Worm (Caenorhabditis elegans) whole organism, midembryonic: Measurements from ENCODE around the gene nlp-48.

Experiments
- T22C8.4 ChIP-seq: fragments of 200-800 bp; sonication (Bioruptor generic); IDR thresholded peaks from 2 replicates; pipeline ENCODE4 v1.3.6; 2022; ENCODE audit warnings: missing genetic modification characterization, missing compliant biosample characterization
- cog-1 ChIP-seq: sonication (generic microtip); optimal IDR thresholded peaks from 2 replicates; lab custom pipeline; 2016; ENCODE audit warnings: missing genetic modification characterization, missing compliant biosample characterization
- flt-1 ChIP-seq: fragments of 200-800 bp; sonication (Bioruptor generic); IDR thresholded peaks from 2 replicates; pipeline ENCODE4 v1.3.6; 2022; ENCODE audit warnings: missing genetic modification characterization, missing compliant biosample characterization
- klf-2 ChIP-seq: fragments of 200-800 bp; sonication (Bioruptor generic); conservative IDR thresholded peaks from 2 replicates; pipeline ENCODE4 v1.3.6; 2022; ENCODE audit warnings: missing genetic modification reagents, missing genetic modification characterization, missing compliant biosample characterization
- med-1 ChIP-seq: sonication (generic microtip); optimal IDR thresholded peaks from 2 replicates; lab custom pipeline; 2017; ENCODE audit warnings: missing genetic modification characterization, mild to moderate bottlenecking, missing compliant biosample characterization, antibody characterized with exemption, missing genetic modification reagents; ENCODE audit not compliant: insufficient read depth
- ref-1 ChIP-seq: fragments of 200-800 bp; sonication (Bioruptor generic); conservative IDR thresholded peaks from 2 replicates; pipeline ENCODE4 v1.3.6; 2022; ENCODE audit warnings: missing genetic modification reagents, missing genetic modification characterization, missing compliant biosample characterization
- tab-1 ChIP-seq: fragments of 200-800 bp; sonication (Bioruptor generic); IDR thresholded peaks from 2 replicates; pipeline ENCODE4 v1.3.6; 2022; ENCODE audit warnings: missing genetic modification characterization, missing compliant biosample characterization
- ztf-23 ChIP-seq: fragments of 200-800 bp; sonication (Bioruptor generic); IDR thresholded peaks from 2 replicates; pipeline ENCODE4 v1.3.6; 2022; ENCODE audit warnings: missing genetic modification reagents, missing genetic modification characterization, missing compliant biosample characterization
- ztf-29 ChIP-seq: fragments of 200-800 bp; sonication (Bioruptor generic); IDR thresholded peaks from 2 replicates; pipeline ENCODE4 v1.3.6; 2022; ENCODE audit warnings: missing genetic modification reagents, missing genetic modification characterization, missing compliant biosample characterization

nlp-48 gene

DNA sequence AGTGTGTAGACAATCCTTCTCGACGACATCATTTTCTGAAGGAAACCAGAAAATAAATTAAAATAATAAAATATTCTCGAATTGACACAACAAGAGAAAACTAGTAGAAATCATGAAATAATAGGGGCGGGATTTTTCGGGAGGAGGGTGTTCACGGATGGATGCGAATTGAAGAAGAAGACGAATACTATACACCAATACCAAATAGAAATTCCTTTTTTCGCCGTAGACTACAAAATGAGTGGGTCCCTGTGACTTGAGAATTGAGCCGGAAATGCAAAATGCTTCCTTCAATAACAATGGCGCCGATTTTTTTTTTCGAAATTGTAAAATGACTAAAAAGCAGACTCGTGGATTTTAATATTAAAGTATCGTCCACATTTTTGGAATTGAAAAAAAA lies at the start of gene nlp-48:
Gene nlp-48, minus strand, starts transcription at position 101 of the 400 bp plus-strand sequence.
- no peak for TF ChIP-seq flt-1 (GFP tag; lab: Robert Waterston, UW)
- TF ChIP-seq tab-1 (GFP tag; lab: Robert Waterston, UW): no peak
- TF ChIP-seq ztf-23 (GFP tag; lab: Robert Waterston, UW): no peak
- TF ChIP-seq ref-1 (GFP tag; lab: Robert Waterston, UW): no peak
- no peak for TF ChIP-seq med-1
- no peak for TF ChIP-seq ztf-29 (GFP tag; lab: Robert Waterston, UW)
- TF ChIP-seq cog-1 (tag; lab: Kevin White, UChicago): no peak
- no peak for TF ChIP-seq T22C8.4
- TF ChIP-seq klf-2: no peak

DNA sequence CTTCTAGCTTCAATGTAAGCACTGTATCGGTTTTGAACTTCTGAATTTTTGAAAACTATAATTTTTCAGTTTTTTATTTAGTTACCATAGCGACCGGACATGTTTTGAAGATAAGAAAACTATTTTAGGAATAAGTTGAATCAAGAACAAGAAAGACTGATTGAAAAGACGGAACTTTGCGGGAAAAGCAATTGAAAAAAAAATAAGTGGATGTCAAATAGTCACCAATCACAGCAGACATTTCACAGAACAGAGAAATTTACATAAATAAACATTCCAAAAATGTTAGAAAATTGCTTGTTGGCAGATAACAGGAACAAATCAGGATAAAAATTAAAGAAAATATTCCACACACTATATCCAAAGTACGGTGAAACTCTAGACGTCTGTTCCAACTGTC lies 48.9 kb upstream of the nlp-48 start, which contains the start of gene F54C8.6:
Gene F54C8.6, minus strand, starts transcription at position 101 of the 400 bp plus-strand sequence.
- TF ChIP-seq T22C8.4 (no peak), ref-1 (GFP tag; lab: Robert Waterston, UW) (no peak), ztf-29 (GFP tag; lab: Robert Waterston, UW) (no peak), cog-1 (tag; lab: Kevin White, UChicago) (no peak), klf-2 (no peak), ztf-23 (GFP tag; lab: Robert Waterston, UW) (no peak), med-1 (no peak), tab-1 (GFP tag; lab: Robert Waterston, UW) (no peak), flt-1 (GFP tag; lab: Robert Waterston, UW) (no peak)

DNA sequence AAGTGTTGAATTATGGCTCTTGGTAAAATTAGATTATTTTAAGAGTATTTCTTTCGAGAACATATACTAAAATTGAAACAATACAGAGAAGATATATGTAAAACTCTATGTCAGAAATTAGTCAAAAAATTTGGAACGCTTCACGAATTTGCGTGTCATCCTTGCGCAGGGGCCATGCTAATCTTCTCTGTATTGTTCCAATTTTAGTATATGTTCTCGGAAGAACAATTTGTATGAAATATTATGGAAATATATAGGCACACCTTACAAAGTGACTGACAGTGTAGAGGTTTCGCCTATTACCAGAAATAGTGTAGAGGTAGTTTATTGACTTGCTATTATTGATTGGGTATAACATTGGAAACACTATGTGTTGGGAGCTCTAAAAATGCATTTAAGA lies 46.7 kb upstream of the nlp-48 start:
- TF ChIP-seq flt-1 (GFP tag; lab: Robert Waterston, UW): peak; percentile 75; the same call in 1 of the 2 replicates

DNA sequence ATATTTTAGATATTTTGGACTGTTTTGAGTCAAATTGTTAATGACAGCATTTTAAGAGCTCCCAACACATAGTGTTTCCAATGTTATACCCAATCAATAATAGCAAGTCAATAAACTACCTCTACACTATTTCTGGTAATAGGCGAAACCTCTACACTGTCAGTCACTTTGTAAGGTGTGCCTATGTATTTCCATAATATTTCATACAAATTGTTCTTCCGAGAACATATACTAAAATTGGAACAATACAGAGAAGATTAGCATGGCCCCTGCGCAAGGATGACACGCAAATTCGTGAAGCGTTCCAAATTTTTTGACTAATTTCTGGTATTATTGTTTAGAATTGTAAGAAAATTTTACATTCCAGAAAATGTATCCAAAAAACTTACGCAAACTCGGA lies 44.8 kb upstream of the nlp-48 start:
- TF ChIP-seq flt-1 (GFP tag; lab: Robert Waterston, UW): 0 out of 2 replicates have a peak, but pooled peaks have one; percentile 15

DNA sequence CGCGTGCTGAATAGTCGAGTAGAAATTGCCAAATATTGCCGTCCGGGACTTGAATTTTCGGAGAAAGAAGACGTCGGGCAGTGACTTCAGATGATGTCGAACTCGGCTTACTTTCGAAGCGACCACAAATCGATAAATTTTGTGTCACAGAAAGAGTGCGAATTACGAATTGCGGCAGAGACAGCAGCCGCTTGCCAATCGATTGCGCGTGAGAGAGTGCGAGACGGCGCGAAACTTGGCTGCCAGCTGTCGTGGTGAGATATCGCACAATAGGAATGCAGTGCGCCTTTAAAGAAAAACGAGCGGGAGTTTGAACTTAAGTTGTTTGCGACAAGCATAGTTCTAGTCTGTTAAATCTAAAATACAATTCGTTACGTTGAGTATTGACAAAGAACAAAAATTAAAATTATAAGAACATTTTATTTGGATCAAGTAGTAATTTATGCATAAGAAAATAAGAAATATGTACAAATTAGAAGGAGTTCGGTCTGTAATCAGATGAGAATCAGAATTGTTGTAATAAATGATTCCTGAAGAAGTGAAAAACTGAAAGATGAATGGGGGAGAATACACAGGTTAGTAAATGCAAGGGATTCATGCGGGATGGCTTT lies 42.6 kb upstream of the nlp-48 start, which contains the start of gene pir-2:
Gene pir-2, minus strand, starts transcription at position 218 of the 611 bp plus-strand sequence.
- peak; percentile 76 for TF ChIP-seq ztf-23 (GFP tag; lab: Robert Waterston, UW)
- TF ChIP-seq ztf-29 (GFP tag; lab: Robert Waterston, UW): no peak
- peak; percentile 25 for TF ChIP-seq cog-1 (tag; lab: Kevin White, UChicago)
- no peak for TF ChIP-seq ref-1 (GFP tag; lab: Robert Waterston, UW)
- peak; percentile 13; the same call in 1 of the 2 replicates for TF ChIP-seq tab-1 (GFP tag; lab: Robert Waterston, UW)
- TF ChIP-seq klf-2: no peak
- peak; percentile 98 for TF ChIP-seq T22C8.4
- TF ChIP-seq med-1: no peak
- no peak for TF ChIP-seq flt-1 (GFP tag; lab: Robert Waterston, UW)

DNA sequence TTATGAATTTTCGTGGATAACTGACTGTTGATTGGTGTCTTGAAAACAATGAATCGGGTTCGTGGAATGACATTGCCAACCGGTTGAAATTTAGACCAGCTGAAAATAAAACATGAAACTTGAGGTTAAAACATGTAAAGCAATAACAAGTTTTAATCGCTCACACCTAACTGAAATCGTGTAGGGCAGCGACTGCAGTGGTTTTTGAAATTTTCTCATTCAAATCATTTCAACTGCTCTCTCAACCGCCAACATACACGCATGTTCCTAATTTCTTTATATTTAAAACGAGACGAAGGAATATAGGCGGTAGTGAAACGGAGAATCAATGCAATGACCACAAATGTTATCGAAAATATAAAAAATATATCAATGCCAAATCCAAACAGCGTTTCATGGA lies 41.9 kb upstream of the nlp-48 start:
- TF ChIP-seq T22C8.4: no peak
- TF ChIP-seq flt-1 (GFP tag; lab: Robert Waterston, UW): no peak
- no peak for TF ChIP-seq ref-1 (GFP tag; lab: Robert Waterston, UW)
- TF ChIP-seq ztf-29 (GFP tag; lab: Robert Waterston, UW): no peak
- TF ChIP-seq cog-1 (tag; lab: Kevin White, UChicago): no peak
- TF ChIP-seq klf-2: no peak
- no peak for TF ChIP-seq med-1
- no peak for TF ChIP-seq ztf-23 (GFP tag; lab: Robert Waterston, UW)
- no peak for TF ChIP-seq tab-1 (GFP tag; lab: Robert Waterston, UW)

DNA sequence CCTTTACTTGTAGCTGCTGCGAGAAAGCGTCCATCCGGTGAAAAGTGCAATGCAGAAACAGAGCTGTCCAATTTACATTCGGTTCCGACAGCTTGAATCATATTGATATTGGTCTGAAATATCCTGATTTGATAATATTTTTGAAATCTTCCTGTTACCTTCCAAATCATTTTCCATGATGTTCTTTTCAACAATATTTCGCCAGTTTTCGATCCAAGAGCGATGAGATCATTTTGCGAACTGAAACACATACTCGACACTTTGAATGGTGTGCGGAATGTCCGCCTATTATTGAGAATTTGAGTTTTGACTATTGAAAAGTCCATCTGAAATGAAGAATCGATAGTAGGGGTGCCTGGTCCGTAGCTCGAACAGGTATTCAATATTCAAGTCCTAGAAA lies 40.2 kb upstream of the nlp-48 start, which contains the start of gene emb-30:
Gene emb-30, minus strand, starts transcription at position 328 of the 400 bp plus-strand sequence.
- 0 out of 2 replicates have a peak, but pooled peaks have one; percentile 13 for TF ChIP-seq flt-1 (GFP tag; lab: Robert Waterston, UW)
- no peak for TF ChIP-seq T22C8.4
- TF ChIP-seq ref-1 (GFP tag; lab: Robert Waterston, UW): no peak

DNA sequence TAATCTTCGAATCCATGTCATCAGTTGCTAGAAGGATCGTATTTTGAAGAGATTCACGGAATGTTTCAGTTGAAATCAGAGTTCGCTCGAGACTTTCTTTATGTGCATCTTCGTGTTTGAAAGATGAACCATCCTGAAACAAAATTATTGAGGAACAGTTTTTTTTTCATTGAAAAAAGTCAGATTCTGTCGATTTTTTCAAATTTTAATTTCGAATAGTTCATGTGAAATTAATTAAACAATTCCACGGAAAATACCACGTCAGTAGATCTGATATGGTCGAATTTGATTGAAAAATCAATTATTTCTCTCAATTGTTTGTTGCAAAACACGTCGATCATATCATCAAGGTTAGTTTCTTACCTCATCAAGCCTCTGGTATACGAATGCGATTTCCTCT lies 38.5 kb upstream of the nlp-48 start, which contains the start of gene F54C8.1:
Gene F54C8.1, plus strand, starts transcription at position 301 of the 400 bp plus-strand sequence.
- TF ChIP-seq ztf-29 (GFP tag; lab: Robert Waterston, UW) (no peak), cog-1 (tag; lab: Kevin White, UChicago) (no peak), tab-1 (GFP tag; lab: Robert Waterston, UW) (no peak), flt-1 (GFP tag; lab: Robert Waterston, UW) (no peak), ref-1 (GFP tag; lab: Robert Waterston, UW) (no peak), klf-2 (no peak)

DNA sequence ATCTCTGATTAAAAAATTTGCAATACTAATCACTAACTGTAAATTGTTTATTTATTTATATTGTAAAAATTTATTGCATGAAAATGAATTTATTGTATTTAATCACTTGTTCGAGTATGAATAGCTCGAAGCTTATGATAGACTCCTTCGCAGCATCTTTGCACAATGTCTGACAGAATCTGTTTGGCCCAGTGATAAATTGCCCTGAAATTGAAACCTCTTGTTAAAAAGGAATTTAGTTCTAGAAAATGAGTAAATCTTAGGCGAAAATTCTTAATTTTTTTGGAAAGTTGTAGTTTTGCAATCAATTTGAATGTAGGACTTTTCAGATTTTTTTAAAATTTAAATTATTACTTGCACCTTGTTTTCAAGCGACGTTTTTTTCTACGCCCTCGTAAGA lies 34.1 kb upstream of the nlp-48 start:
- TF ChIP-seq tab-1 (GFP tag; lab: Robert Waterston, UW) (no peak), ztf-29 (GFP tag; lab: Robert Waterston, UW) (no peak), med-1 (no peak), klf-2 (no peak), ref-1 (GFP tag; lab: Robert Waterston, UW) (no peak), flt-1 (GFP tag; lab: Robert Waterston, UW) (no peak), T22C8.4 (no peak), cog-1 (tag; lab: Kevin White, UChicago) (no peak), ztf-23 (GFP tag; lab: Robert Waterston, UW) (no peak)

DNA sequence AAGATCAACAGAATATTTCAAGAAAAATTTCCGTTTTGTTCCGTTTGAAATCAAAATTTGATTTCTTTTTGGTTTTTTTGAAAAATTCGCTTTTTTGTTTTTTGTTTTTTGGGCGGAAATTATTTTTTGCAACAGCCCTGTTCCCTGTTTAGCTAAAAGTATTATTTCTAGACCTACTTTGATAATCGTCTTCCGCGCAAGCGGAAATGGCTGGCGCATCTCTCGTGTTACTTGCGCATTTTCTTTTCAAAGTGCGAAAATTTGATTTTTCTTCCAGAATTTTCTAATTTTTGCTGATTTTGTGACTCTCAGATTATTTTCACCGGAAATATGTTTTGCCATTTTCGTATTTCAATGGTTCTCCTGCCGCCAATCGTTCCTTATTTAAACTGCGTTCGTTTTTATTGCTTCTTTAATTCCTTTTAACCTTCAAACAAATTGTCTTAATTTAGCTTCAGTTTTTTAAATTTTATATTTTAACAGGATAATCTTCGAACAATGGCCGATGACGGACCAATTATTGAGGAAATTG lies 32.7 kb upstream of the nlp-48 start, which contains the start of gene cpar-1:
Gene cpar-1, plus strand, starts transcription at position 482 of the 532 bp plus-strand sequence.
- TF ChIP-seq T22C8.4: no peak
- TF ChIP-seq ztf-23 (GFP tag; lab: Robert Waterston, UW): no peak
- no peak for TF ChIP-seq tab-1 (GFP tag; lab: Robert Waterston, UW)
- no peak for TF ChIP-seq ztf-29 (GFP tag; lab: Robert Waterston, UW)
- no peak for TF ChIP-seq flt-1 (GFP tag; lab: Robert Waterston, UW)
- TF ChIP-seq cog-1 (tag; lab: Kevin White, UChicago): no peak
- TF ChIP-seq klf-2: no peak
- TF ChIP-seq med-1: no peak
